Worm (Caenorhabditis elegans) whole organism, mixed stage, embryonic: ENCODE data around the gene M01B2.13.

Experiments used
- ces-1 ChIP-seq: fragments of 150-350 bp; optimal IDR thresholded peaks from 2 replicates; lab custom pipeline; 2014; ENCODE audit warnings: missing biosample characterization, missing genetic modification reagents, missing genetic modification characterization
- flh-1 ChIP-seq: fragments of 200-800 bp; sonication (Bioruptor generic); optimal IDR thresholded peaks from 2 replicates; lab custom pipeline; 2018; ENCODE audit warnings: mild to moderate bottlenecking, missing genetic modification characterization, moderate library complexity, missing compliant biosample characterization
- lsy-2 ChIP-seq: fragments of 150-350 bp; optimal IDR thresholded peaks from 2 replicates; lab custom pipeline; 2014; ENCODE audit warnings: missing biosample characterization, missing genetic modification characterization
- nhr-12 ChIP-seq: fragments of 150-350 bp; optimal IDR thresholded peaks from 2 replicates; lab custom pipeline; 2014; ENCODE audit warnings: missing biosample characterization, missing genetic modification characterization
- pha-4 ChIP-seq: fragments of 150-350 bp; optimal IDR thresholded peaks from 2 replicates; lab custom pipeline; 2018; ENCODE audit warnings: missing biosample characterization, missing genetic modification reagents, missing genetic modification characterization
- unc-62 ChIP-seq: fragments of 150-350 bp; optimal IDR thresholded peaks from 2 replicates; lab custom pipeline; 2014; ENCODE audit warnings: missing biosample characterization, missing genetic modification reagents, missing genetic modification characterization

DNA sequence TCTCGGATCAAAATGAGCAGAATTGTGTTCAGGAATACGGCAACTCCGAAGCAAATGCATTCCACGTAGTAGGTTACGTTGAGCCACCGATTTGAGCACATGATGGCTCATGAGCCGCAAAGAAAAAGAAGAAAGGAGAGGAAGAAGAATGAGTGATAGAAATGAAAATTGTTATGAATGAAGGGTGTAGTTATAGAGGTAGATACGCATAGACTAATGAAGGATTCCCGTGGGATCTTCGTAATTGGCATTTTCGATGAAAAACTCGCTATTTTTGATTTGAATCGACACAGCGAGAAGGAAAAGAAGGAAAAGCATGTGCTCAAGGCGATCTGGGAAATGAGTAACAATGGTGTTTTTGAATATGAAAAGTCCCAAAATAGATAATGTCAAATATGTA lies 28.2 kb upstream of the M01B2.13 start, which contains the start of gene str-96:
- TF ChIP-seq ces-1 (GFP tag; lab: Kevin White, UChicago): no peak
- no peak for TF ChIP-seq lsy-2 (tag; lab: Kevin White, UChicago)
- TF ChIP-seq unc-62 (GFP tag; lab: Kevin White, UChicago): no peak
- TF ChIP-seq flh-1: no peak
- no peak for TF ChIP-seq pha-4 (tag; lab: Kevin White, UChicago)
- no peak for TF ChIP-seq nhr-12 (tag; lab: Kevin White, UChicago)
